Fruit fly (Drosophila melanogaster): ENCODE data around the gene CG2162.
A peak's percentile ranks its signal among the peaks of the same experiment; 100 is the strongest.

The CG2162 gene

DNA sequence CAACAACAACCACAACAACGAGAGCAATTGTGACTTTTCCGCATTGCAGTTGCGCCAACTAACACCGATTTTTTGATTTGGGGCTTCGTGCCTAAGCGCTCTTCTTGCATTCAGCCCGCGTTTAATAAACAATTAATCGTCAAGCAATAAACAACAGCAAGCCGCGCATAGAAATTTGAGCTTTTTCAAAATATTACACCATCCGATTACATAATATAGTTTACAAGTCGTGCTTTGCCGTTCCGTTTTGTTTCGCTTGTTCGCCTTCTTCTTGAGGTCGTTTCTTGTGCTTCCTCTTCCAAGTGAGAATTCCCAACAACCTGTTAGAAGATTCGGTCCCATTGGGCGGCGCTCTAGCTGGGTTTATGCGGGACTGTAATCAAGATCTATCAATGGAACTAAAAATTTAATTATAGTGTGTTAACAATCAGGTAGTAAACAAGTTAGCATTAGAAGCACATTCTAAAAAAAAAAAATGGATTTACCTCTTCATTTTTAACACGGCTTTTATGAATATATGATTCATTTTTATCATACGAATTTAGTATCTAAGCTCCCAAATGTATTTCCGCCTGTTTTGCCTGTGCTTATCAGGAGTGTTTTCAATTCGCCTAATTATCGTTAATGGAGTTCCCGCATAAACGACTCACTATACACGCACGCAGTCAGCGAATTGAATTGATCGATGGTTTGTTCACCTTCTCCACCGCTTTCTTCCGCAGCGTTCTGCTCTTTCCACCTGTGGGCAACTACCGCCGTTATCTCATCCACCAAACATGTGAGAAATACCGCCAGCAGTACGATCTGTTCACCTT is 980 bp downstream of the CG2162 start (continued):
- TF ChIP-seq CG31365 (tag; optimal IDR thresholded peaks at IDR 0.05), result peak; percentile 56
- TF ChIP-seq CG2116 (GFP tag; optimal IDR thresholded peaks at IDR 0.05), result peak; percentile 58
- peak; percentile 72 for TF ChIP-seq ara (GFP tag; IDR thresholded peaks at IDR 0.05)
- TF ChIP-seq CG14860 (GFP tag; IDR thresholded peaks at IDR 0.05; ENCODE audit: partially characterized antibody), result no peak
- TF ChIP-seq amos (GFP tag; IDR thresholded peaks at IDR 0.05; ENCODE audit: partially characterized antibody), result no peak
- peak; percentile 74 for TF ChIP-seq CG6683 (GFP tag; optimal IDR thresholded peaks at IDR 0.05)
- TF ChIP-seq Gsc (GFP tag; IDR thresholded peaks at IDR 0.05), result no peak
- TF ChIP-seq psq (GFP tag; optimal IDR thresholded peaks at IDR 0.05), result peak; percentile 28
- TF ChIP-seq Six4 (GFP tag; optimal IDR thresholded peaks at IDR 0.05), result peak; percentile 62
- no peak for TF ChIP-seq tna (GFP tag; IDR thresholded peaks at IDR 0.05; ENCODE audit: partially characterized antibody)
- TF ChIP-seq sens-2 (GFP tag; IDR thresholded peaks at IDR 0.05), result peak; percentile 70; the same call in 1 of the 2 replicates
- no peak for TF ChIP-seq CG16813 (GFP tag; IDR thresholded peaks at IDR 0.05; ENCODE audit: partially characterized antibody)
- peak; percentile 42 for TF ChIP-seq CG1647 (GFP tag; optimal IDR thresholded peaks at IDR 0.05)
- TF ChIP-seq Sox100B (GFP tag; optimal IDR thresholded peaks at IDR 0.05), result peak; percentile 88
- TF ChIP-seq nmo (GFP tag; optimal IDR thresholded peaks at IDR 0.05), result peak; percentile 94
- TF ChIP-seq CG18262 (tag; optimal IDR thresholded peaks at IDR 0.05), result peak; percentile 90
- TF ChIP-seq pb (GFP tag; optimal IDR thresholded peaks at IDR 0.05), result peak; percentile 28
- peak; percentile 36; the same call in 1 of the 2 replicates for TF ChIP-seq CG31224 (GFP tag; IDR thresholded peaks at IDR 0.05)
- TF ChIP-seq vvl (GFP tag; IDR thresholded peaks at IDR 0.05), result peak; percentile 67
- TF ChIP-seq Dref (GFP tag; IDR thresholded peaks at IDR 0.05), result no peak
- peak; percentile 7 for TF ChIP-seq CG14965 (GFP tag; optimal IDR thresholded peaks at IDR 0.05; ENCODE audit: borderline replicate concordance)
- peak; percentile 69 for TF ChIP-seq Bdp1 (GFP tag; optimal IDR thresholded peaks at IDR 0.05)
- peak; percentile 86 for TF ChIP-seq scrt (GFP tag; optimal IDR thresholded peaks at IDR 0.05)
- peak; percentile 65; the same call in 1 of the 2 replicates for TF ChIP-seq CG14441 (GFP tag; IDR thresholded peaks at IDR 0.05)
- TF ChIP-seq Fer3 (tag; optimal IDR thresholded peaks at IDR 0.05), result peak; percentile 80
- TF ChIP-seq oc (tag; optimal IDR thresholded peaks at IDR 0.05), result peak; percentile 32
- peak; percentile 71 for TF ChIP-seq esg (GFP tag; conservative IDR thresholded peaks at IDR 0.05)
- TF ChIP-seq CG10979 (tag; optimal IDR thresholded peaks at IDR 0.05), result peak; percentile 93
- TF ChIP-seq ATbp (GFP tag; optimal IDR thresholded peaks at IDR 0.05), result peak; percentile 75
- peak; percentile 49 for TF ChIP-seq tap (tag; optimal IDR thresholded peaks at IDR 0.05)
- TF ChIP-seq CG3065 (GFP tag; optimal IDR thresholded peaks at IDR 0.05), result no peak
- TF ChIP-seq CG2199 (GFP tag; IDR thresholded peaks at IDR 0.05), result 0 out of 3 replicates have a peak, but pooled peaks have one; percentile 45
- peak; percentile 43; the same call in 1 of the 2 replicates for TF ChIP-seq CG9215 (GFP tag; IDR thresholded peaks at IDR 0.05)
- peak; percentile 94 for TF ChIP-seq CG9727 (GFP tag; optimal IDR thresholded peaks at IDR 0.05)
- TF ChIP-seq pho (GFP tag; optimal IDR thresholded peaks at IDR 0.05), result peak; percentile 80
- peak; percentile 91 for TF ChIP-seq CG18599 (GFP tag; optimal IDR thresholded peaks at IDR 0.05)
- TF ChIP-seq sc (optimal IDR thresholded peaks at IDR 0.05), result no peak
- peak; percentile 75 for TF ChIP-seq sc (GFP tag; optimal IDR thresholded peaks at IDR 0.05)
- TF ChIP-seq Hmr (GFP tag; optimal IDR thresholded peaks at IDR 0.05), result peak; percentile 89
- peak; percentile 87 for TF ChIP-seq dmrt11E (tag; optimal IDR thresholded peaks at IDR 0.05)
- peak; percentile 5 for TF ChIP-seq corto (GFP tag; optimal IDR thresholded peaks at IDR 0.05)
- peak; percentile 84 for TF ChIP-seq CG3847 (GFP tag; IDR thresholded peaks at IDR 0.05)
- TF ChIP-seq CG12071 (GFP tag; optimal IDR thresholded peaks at IDR 0.05), result peak; percentile 67
- peak; percentile 88 for TF ChIP-seq gcm (GFP tag; optimal IDR thresholded peaks at IDR 0.05)
- TF ChIP-seq CG8765 (GFP tag; IDR thresholded peaks at IDR 0.05), result peak; percentile 67
- TF ChIP-seq Rfx (GFP tag; IDR thresholded peaks at IDR 0.05), result peak; percentile 85
- TF ChIP-seq bigmax (GFP tag; optimal IDR thresholded peaks at IDR 0.05), result no peak
- peak; percentile 78 for TF ChIP-seq Ada2b (GFP tag; IDR thresholded peaks at IDR 0.05)
